Fruit fly (Drosophila melanogaster) whole organism, pupa: Measurements from ENCODE around the gene Drp1.

Experiments used
- CG10348 ChIP-seq: fragments of 200-800 bp; sonication (Bioruptor generic); IDR thresholded peaks from 2 replicates; pipeline ENCODE4 v1.3.6; 2022; ENCODE audit warnings: missing biosample characterization, missing genetic modification characterization
- CG12605 ChIP-seq: fragments of 200-800 bp; sonication (Bioruptor generic); IDR thresholded peaks from 2 replicates; pipeline ENCODE4 v1.3.6; 2022; ENCODE audit warnings: missing biosample characterization, missing genetic modification characterization
- CG13204 ChIP-seq: fragments of 200-800 bp; sonication (Bioruptor generic); optimal IDR thresholded peaks from 2 replicates; lab custom pipeline; 2018; ENCODE audit warnings: missing biosample characterization, mild to moderate bottlenecking, missing genetic modification characterization, moderate library complexity
- CG14655 ChIP-seq: fragments of 200-800 bp; sonication (Bioruptor generic); optimal IDR thresholded peaks from 3 replicates; lab custom pipeline; 2017; ENCODE audit warnings: mild to moderate bottlenecking, missing biosample characterization, missing genetic modification reagents, missing genetic modification characterization
- CG15710 ChIP-seq: fragments of 200-800 bp; sonication (Bioruptor generic); optimal IDR thresholded peaks from 2 replicates; lab custom pipeline; 2018; ENCODE audit warnings: missing biosample characterization, mild to moderate bottlenecking, missing genetic modification characterization, moderate library complexity
- CG17806 ChIP-seq: fragments of 200-800 bp; sonication (Bioruptor generic); optimal IDR thresholded peaks from 2 replicates; lab custom pipeline; 2018; ENCODE audit warnings: missing biosample characterization, mild to moderate bottlenecking, missing genetic modification characterization, moderate library complexity
- CG32121 ChIP-seq: fragments of 200-800 bp; sonication (Bioruptor generic); IDR thresholded peaks from 2 replicates; pipeline ENCODE4 v1.3.6; 2022; ENCODE audit warnings: missing biosample characterization, missing genetic modification characterization
- CG34367 ChIP-seq: fragments of 200-800 bp; sonication (Bioruptor generic); optimal IDR thresholded peaks from 2 replicates; lab custom pipeline; 2018; ENCODE audit warnings: missing biosample characterization, mild to moderate bottlenecking, missing genetic modification characterization
- CG4496 ChIP-seq: fragments of 200-800 bp; sonication (Bioruptor generic); IDR thresholded peaks from 3 replicates; pipeline ENCODE4 v1.3.6; 2022; ENCODE audit warnings: missing biosample characterization, missing genetic modification characterization
- CG8159 ChIP-seq: fragments of 200-800 bp; sonication (Bioruptor generic); optimal IDR thresholded peaks from 3 replicates; lab custom pipeline; 2018; ENCODE audit warnings: missing biosample characterization, mild to moderate bottlenecking, missing genetic modification characterization, moderate library complexity
- CG8301 ChIP-seq: fragments of 200-800 bp; sonication (Bioruptor generic); optimal IDR thresholded peaks from 2 replicates; lab custom pipeline; 2018; ENCODE audit warnings: missing biosample characterization, mild to moderate bottlenecking, missing genetic modification characterization
- CG9948 ChIP-seq: fragments of 200-800 bp; sonication (Bioruptor generic); optimal IDR thresholded peaks from 2 replicates; lab custom pipeline; 2018; ENCODE audit warnings: missing biosample characterization, mild to moderate bottlenecking, missing genetic modification characterization, moderate library complexity
- D1 ChIP-seq: fragments of 200-800 bp; sonication (Bioruptor generic); optimal IDR thresholded peaks from 2 replicates; lab custom pipeline; 2018; ENCODE audit warnings: missing biosample characterization, mild to moderate bottlenecking, missing genetic modification characterization, moderate library complexity
- EcR ChIP-seq: fragments of 200-800 bp; sonication (Bioruptor generic); optimal IDR thresholded peaks from 3 replicates; lab custom pipeline; 2019; ENCODE audit warnings: missing biosample characterization, missing genetic modification characterization, mild to moderate bottlenecking, moderate library complexity, missing genetic modification reagents
- Ets98B ChIP-seq: fragments of 200-800 bp; sonication (Bioruptor generic); IDR thresholded peaks from 2 replicates; pipeline ENCODE4 v1.3.6; 2022; ENCODE audit warnings: missing biosample characterization, missing genetic modification characterization
- Pif1A ChIP-seq: fragments of 200-800 bp; sonication (Bioruptor generic); optimal IDR thresholded peaks from 3 replicates; lab custom pipeline; 2016; ENCODE audit warnings: missing biosample characterization, missing genetic modification characterization
- Pif1B ChIP-seq: fragments of 200-800 bp; sonication (Bioruptor generic); optimal IDR thresholded peaks from 3 replicates; lab custom pipeline; 2016; ENCODE audit warnings: missing biosample characterization, missing genetic modification characterization
- Snoo ChIP-seq: fragments of 200-800 bp; sonication (Bioruptor generic); optimal IDR thresholded peaks from 3 replicates; lab custom pipeline; 2017; ENCODE audit warnings: missing biosample characterization, mild to moderate bottlenecking, missing genetic modification characterization, inconsistent platforms
- fd96Ca ChIP-seq: fragments of 200-800 bp; sonication (Bioruptor generic); IDR thresholded peaks from 3 replicates; pipeline ENCODE4 v1.3.6; 2022; ENCODE audit warnings: missing biosample characterization, missing genetic modification characterization
- gl ChIP-seq: fragments of 200-800 bp; sonication (Bioruptor generic); optimal IDR thresholded peaks from 2 replicates; lab custom pipeline; 2018; ENCODE audit warnings: missing biosample characterization, mild to moderate bottlenecking, missing genetic modification characterization
- rn ChIP-seq: fragments of 200-800 bp; sonication (Bioruptor generic); IDR thresholded peaks from 2 replicates; pipeline ENCODE4 v1.3.6; 2022; ENCODE audit warnings: missing biosample characterization, missing genetic modification characterization

The Drp1 gene

dm6 chr2L:2585285-2585684 is at the start of gene Drp1:
Gene Drp1, minus strand, starts transcription at chr2L:2585430.
- TF ChIP-seq CG4496 (GFP tag; lab: Robert Waterston, UW) (0 out of 3 replicates have a peak, but pooled peaks have one; percentile 32), Pif1A (GFP tag; lab: Kevin White, UChicago) (no peak)

- TF ChIP-seq CG9948 (tag; lab: Kevin White, UChicago), result no peak
- no peak for TF ChIP-seq CG34367 (tag; lab: Kevin White, UChicago)
- TF ChIP-seq CG4496 (GFP tag; lab: Robert Waterston, UW), result no peak
- TF ChIP-seq CG14655 (GFP tag; lab: Kevin White, UChicago), result no peak
- no peak for TF ChIP-seq Pif1B (GFP tag; lab: Kevin White, UChicago)
- TF ChIP-seq CG13204 (GFP tag; lab: Kevin White, UChicago), result no peak
- TF ChIP-seq CG17806 (tag; lab: Kevin White, UChicago), result no peak
- no peak for TF ChIP-seq fd96Ca (GFP tag; lab: Robert Waterston, UW)
- no peak for TF ChIP-seq CG12605 (GFP tag; lab: Robert Waterston, UW)
- TF ChIP-seq CG10348, result no peak
- TF ChIP-seq, all 21 proteins: peak for 0
Measured at dm6 chr2L:2628760-2629159, 43.5 kb upstream of the Drp1 start.

dm6 chr2L:2627507-2627906 is 42.3 kb upstream of the Drp1 start:
- TF ChIP-seq CG32121 (GFP tag; lab: Robert Waterston, UW) (no peak), CG15710 (no peak), CG34367 (tag; lab: Kevin White, UChicago) (no peak), rn (GFP tag; lab: Robert Waterston, UW) (no peak), CG10348 (no peak), CG12605 (GFP tag; lab: Robert Waterston, UW) (no peak), EcR (no peak), CG8159 (no peak), CG17806 (tag; lab: Kevin White, UChicago) (no peak), Pif1A (GFP tag; lab: Kevin White, UChicago) (no peak), CG8301 (tag; lab: Kevin White, UChicago) (no peak), gl (no peak), Ets98B (GFP tag; lab: Robert Waterston, UW) (no peak), Pif1B (GFP tag; lab: Kevin White, UChicago) (no peak)

- TF ChIP-seq Snoo (tag; lab: Kevin White, UChicago) (no peak), CG12605 (GFP tag; lab: Robert Waterston, UW) (no peak), D1 (tag; lab: Kevin White, UChicago) (no peak), CG8301 (tag; lab: Kevin White, UChicago) (no peak), CG4496 (GFP tag; lab: Robert Waterston, UW) (no peak), EcR (no peak), Ets98B (GFP tag; lab: Robert Waterston, UW) (no peak)
Measured at dm6 chr2L:2623947-2624346, 38.7 kb upstream of the Drp1 start.

dm6 chr2L:2619887-2620286 is 34.7 kb upstream of the Drp1 start, which contains the start of gene CG43403:
Gene CG43403, plus strand, starts transcription at chr2L:2620187.
- TF ChIP-seq D1 (tag; lab: Kevin White, UChicago) (no peak), CG15710 (no peak), Pif1A (GFP tag; lab: Kevin White, UChicago) (no peak), Snoo (tag; lab: Kevin White, UChicago) (no peak), CG9948 (tag; lab: Kevin White, UChicago) (no peak), CG34367 (tag; lab: Kevin White, UChicago) (no peak), CG8159 (no peak), EcR (no peak)

dm6 chr2L:2609694-2610093 is 24.5 kb upstream of the Drp1 start, which contains the start of gene CG15395:
Gene CG15395, plus strand, starts transcription at chr2L:2609994.
- TF ChIP-seq EcR, result no peak
- TF ChIP-seq Pif1B (GFP tag; lab: Kevin White, UChicago), result no peak
- TF ChIP-seq CG9948 (tag; lab: Kevin White, UChicago), result no peak
- no peak for TF ChIP-seq CG12605 (GFP tag; lab: Robert Waterston, UW)
- no peak for TF ChIP-seq CG8159
- TF ChIP-seq D1 (tag; lab: Kevin White, UChicago), result no peak
- TF ChIP-seq Snoo (tag; lab: Kevin White, UChicago), result no peak
- no peak for TF ChIP-seq CG15710
- no peak for TF ChIP-seq CG17806 (tag; lab: Kevin White, UChicago)
- no peak for TF ChIP-seq CG34367 (tag; lab: Kevin White, UChicago)
- TF ChIP-seq CG13204 (GFP tag; lab: Kevin White, UChicago), result no peak
- TF ChIP-seq gl, result no peak
- TF ChIP-seq CG8301 (tag; lab: Kevin White, UChicago), result no peak
- TF ChIP-seq CG32121 (GFP tag; lab: Robert Waterston, UW), result no peak
- no peak for TF ChIP-seq fd96Ca (GFP tag; lab: Robert Waterston, UW)

- no peak for TF ChIP-seq Ets98B (GFP tag; lab: Robert Waterston, UW)
- TF ChIP-seq CG32121 (GFP tag; lab: Robert Waterston, UW), result no peak
- peak; percentile 35 for TF ChIP-seq CG8159
- no peak for TF ChIP-seq D1 (tag; lab: Kevin White, UChicago)
- no peak for TF ChIP-seq Pif1B (GFP tag; lab: Kevin White, UChicago)
Measured at dm6 chr2L:2606725-2607124, 21.5 kb upstream of the Drp1 start.
